Worm (Caenorhabditis elegans): ENCODE data around the gene T20B12.4.

Gene T20B12.4

DNA sequence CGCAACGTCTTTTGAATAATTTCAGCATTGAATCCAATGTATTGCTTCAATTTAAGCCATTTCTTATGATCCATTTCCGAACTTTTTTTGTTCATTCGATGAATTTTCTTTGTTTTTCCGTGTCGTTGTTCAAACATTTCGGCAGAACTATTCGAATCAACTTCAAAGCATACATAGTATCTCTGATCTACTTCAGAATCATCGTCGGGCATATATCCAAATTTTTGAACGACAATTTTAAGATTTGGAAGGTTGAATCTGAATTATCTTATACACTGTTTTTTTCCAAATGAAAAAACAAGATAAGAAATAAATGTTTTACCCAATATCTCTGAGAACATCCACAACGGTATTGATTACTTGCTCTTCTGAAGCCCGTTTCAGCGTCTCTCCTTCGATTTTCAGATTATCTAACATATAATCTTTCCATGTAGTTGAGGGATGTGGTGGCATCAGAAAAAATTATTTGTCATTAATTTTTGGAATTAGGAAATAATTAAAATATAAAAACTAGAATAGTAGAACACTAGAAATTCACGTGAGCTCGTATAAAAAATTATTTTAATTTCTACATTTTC lies 38.3 kb upstream of the T20B12.4 start, which contains the start of gene lab-2 (continued):
- TF ChIP-seq K11D2.4 (GFP tag; IDR thresholded peaks at IDR 0.05) (no peak), nhr-120 (GFP tag; IDR thresholded peaks at IDR 0.05) (no peak), egl-44 (GFP tag; IDR thresholded peaks at IDR 0.05) (no peak), let-526 (GFP tag; IDR thresholded peaks at IDR 0.05) (0 out of 2 replicates have a peak, but pooled peaks have one; percentile 9), zfh-2 (GFP tag; conservative IDR thresholded peaks at IDR 0.05) (no peak), bed-1 (GFP tag; IDR thresholded peaks at IDR 0.05) (no peak), Y95B8A.8 (GFP tag; IDR thresholded peaks at IDR 0.05) (0 out of 2 replicates have a peak, but pooled peaks have one; percentile 8), mxl-1 (tag; optimal IDR thresholded peaks at IDR 0.05) (no peak), ztf-26 (tag; optimal IDR thresholded peaks at IDR 0.05) (no peak), F37B4.10 (GFP tag; IDR thresholded peaks at IDR 0.05) (no peak), hmg-1.2 (GFP tag; IDR thresholded peaks at IDR 0.05) (no peak), cebp-1 (GFP tag; IDR thresholded peaks at IDR 0.05) (no peak), cebp-1 (tag; optimal IDR thresholded peaks at IDR 0.05) (peak; percentile 33), bed-2 (GFP tag; IDR thresholded peaks at IDR 0.05) (no peak), F22D6.2 (tag; optimal IDR thresholded peaks at IDR 0.05) (no peak), C17E4.6 (GFP tag; IDR thresholded peaks at IDR 0.05) (no peak), lsl-1 (GFP tag; optimal IDR thresholded peaks at IDR 0.05) (no peak), mcd-1 (GFP tag; IDR thresholded peaks at IDR 0.05) (no peak), madf-10 (tag; optimal IDR thresholded peaks at IDR 0.05) (no peak), lir-1 (GFP tag; conservative IDR thresholded peaks at IDR 0.05) (no peak), lsy-27 (tag; optimal IDR thresholded peaks at IDR 0.05; ENCODE audit: borderline replicate concordance, insufficient read depth) (no peak), rcor-1 (GFP tag; IDR thresholded peaks at IDR 0.05) (no peak), K12H6.12 (tag; optimal IDR thresholded peaks at IDR 0.05) (no peak), athp-1 (tag; optimal IDR thresholded peaks at IDR 0.05) (peak; percentile 78), xnd-1 (tag; optimal IDR thresholded peaks at IDR 0.05) (no peak), gei-17 (GFP tag; optimal IDR thresholded peaks at IDR 0.05) (no peak), B0336.3 (GFP tag; IDR thresholded peaks at IDR 0.05) (peak; percentile 71), F39B2.1 (GFP tag; IDR thresholded peaks at IDR 0.05) (no peak), somi-1 (GFP tag; optimal IDR thresholded peaks at IDR 0.05) (no peak), ccch-3 (GFP tag; optimal IDR thresholded peaks at IDR 0.05) (no peak), nfya-1 (tag; optimal IDR thresholded peaks at IDR 0.05; ENCODE audit: borderline replicate concordance, insufficient read depth) (no peak), F57C9.4 (tag; optimal IDR thresholded peaks at IDR 0.05) (peak; percentile 70), nhr-179 (tag; optimal IDR thresholded peaks at IDR 0.05) (no peak), fkh-3 (tag; optimal IDR thresholded peaks at IDR 0.05) (peak; percentile 27), sptf-2 (GFP tag; optimal IDR thresholded peaks at IDR 0.05) (no peak), F10E7.11 (tag; optimal IDR thresholded peaks at IDR 0.05) (no peak), nhr-90 (tag; optimal IDR thresholded peaks at IDR 0.05) (no peak), snpc-1.3 (tag; optimal IDR thresholded peaks at IDR 0.05; ENCODE audit: insufficient read depth) (no peak), B0035.1 (tag; optimal IDR thresholded peaks at IDR 0.05) (peak; percentile 26), nhr-27 (tag; optimal IDR thresholded peaks at IDR 0.05) (no peak), nfyb-1 (GFP tag; IDR thresholded peaks at IDR 0.05) (peak; percentile 72; the same call in 1 of the 2 replicates), tlf-1 (GFP tag; optimal IDR thresholded peaks at IDR 0.05) (no peak), ama-1 (optimal IDR thresholded peaks at IDR 0.05) (peak; percentile 51), ama-1 (GFP tag; optimal IDR thresholded peaks at IDR 0.05) (no peak), tbx-9 (tag; optimal IDR thresholded peaks at IDR 0.05; ENCODE audit: borderline replicate concordance) (no peak), F52B5.7 (tag; optimal IDR thresholded peaks at IDR 0.05) (peak; percentile 67), Y79H2A.3 (GFP tag; conservative IDR thresholded peaks at IDR 0.05) (no peak), lag-1 (GFP tag; IDR thresholded peaks at IDR 0.05) (no peak), hsf-1 (GFP tag; IDR thresholded peaks at IDR 0.05) (no peak)

Measured in whole organism, young adult.